Fruit fly (Drosophila melanogaster): ENCODE data around the gene CG9287.

CG9287 gene

dm6 chr2L:8672278-8672748 lies 7.3 kb downstream of the CG9287 start, which contains the start of gene Glt:
TSS of gene Glt (plus strand) at chr2L:8672698.
- no peak for TF ChIP-seq aop (GFP tag; IDR thresholded peaks at IDR 0.05)

- TF ChIP-seq jumu (GFP tag; optimal IDR thresholded peaks at IDR 0.05) (no peak), wek (GFP tag; optimal IDR thresholded peaks at IDR 0.05) (no peak), Awh (GFP tag; IDR thresholded peaks at IDR 0.05) (no peak), odd (GFP tag; optimal IDR thresholded peaks at IDR 0.05) (no peak), CG34376 (GFP tag; optimal IDR thresholded peaks at IDR 0.05) (no peak), CG4424 (GFP tag; optimal IDR thresholded peaks at IDR 0.05) (no peak), CG11504 (tag; optimal IDR thresholded peaks at IDR 0.05) (no peak), al (GFP tag; IDR thresholded peaks at IDR 0.05) (no peak), crc (GFP tag; optimal IDR thresholded peaks at IDR 0.05) (no peak), lola (GFP tag; optimal IDR thresholded peaks at IDR 0.05) (no peak), B-H1 (GFP tag; IDR thresholded peaks at IDR 0.05) (no peak), CG11723 (GFP tag; optimal IDR thresholded peaks at IDR 0.05) (no peak), chinmo (GFP tag; IDR thresholded peaks at IDR 0.05; ENCODE audit: partially characterized antibody) (no peak), CG7556 (GFP tag; optimal IDR thresholded peaks at IDR 0.05) (no peak), mld (GFP tag; IDR thresholded peaks at IDR 0.05; ENCODE audit: partially characterized antibody) (no peak)
These were observed 20.1 kb downstream of the CG9287 start for dm6 chr2L:8659549-8659948.

DNA sequence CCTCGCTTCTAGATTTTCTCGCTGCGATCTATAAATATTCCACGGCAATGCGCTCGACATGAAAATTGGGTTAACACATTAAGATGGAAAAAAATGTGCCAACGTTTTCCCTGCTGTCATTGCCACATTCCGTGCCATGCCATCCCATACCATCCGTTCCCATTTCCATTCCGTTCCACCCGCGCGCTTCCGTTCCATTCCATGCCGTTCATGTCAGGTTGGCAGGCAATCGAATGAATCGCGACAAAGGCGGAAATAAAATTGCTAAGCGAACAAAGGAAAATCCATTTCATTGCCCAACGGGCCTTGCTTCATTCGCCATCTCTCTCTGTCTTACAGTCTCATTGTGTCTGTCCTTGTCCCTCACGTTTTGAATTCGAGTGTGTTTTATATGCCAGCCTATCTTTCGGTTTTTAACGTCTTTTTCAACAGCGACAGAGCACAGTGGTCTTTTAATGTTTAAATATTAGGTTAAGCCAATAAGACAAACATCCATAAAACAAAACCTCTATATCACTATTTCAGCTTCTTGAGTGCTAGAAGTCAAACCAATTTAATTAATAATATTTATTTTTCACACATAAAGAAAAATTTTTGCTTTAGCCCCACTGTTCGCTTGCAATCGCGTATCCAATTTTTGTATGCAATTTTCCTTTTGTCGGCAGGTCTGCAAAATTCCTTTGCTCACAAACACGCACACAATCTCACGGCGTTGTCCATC lies 45.8 kb downstream of the CG9287 start:
- peak; percentile 10 for TF ChIP-seq CG7556 (GFP tag; optimal IDR thresholded peaks at IDR 0.05)
- TF ChIP-seq CG12659 (GFP tag; optimal IDR thresholded peaks at IDR 0.05): peak; percentile 18
- TF ChIP-seq sens (GFP tag): peak; percentile 37
- peak; percentile 3 for TF ChIP-seq Xbp1 (GFP tag; optimal IDR thresholded peaks at IDR 0.05)
- TF ChIP-seq tgo (GFP tag; IDR thresholded peaks at IDR 0.05): 0 out of 3 replicates have a peak, but pooled peaks have one; percentile 19
- peak; percentile 36 for TF ChIP-seq CG12391 (tag; optimal IDR thresholded peaks at IDR 0.05)
- TF ChIP-seq esg (GFP tag; conservative IDR thresholded peaks at IDR 0.05): peak; percentile 14; the same call in 1 of the 2 replicates
- TF ChIP-seq Dad (GFP tag; optimal IDR thresholded peaks at IDR 0.05): no peak
- peak; percentile 1 for TF ChIP-seq Hr3 (GFP tag; optimal IDR thresholded peaks at IDR 0.05)
- no peak for TF ChIP-seq CG2199 (GFP tag; IDR thresholded peaks at IDR 0.05)
- no peak for TF ChIP-seq hb (GFP tag; IDR thresholded peaks at IDR 0.05; ENCODE audit: partially characterized antibody)
- no peak for TF ChIP-seq CG31365 (tag; optimal IDR thresholded peaks at IDR 0.05)
- peak; percentile 2 for TF ChIP-seq fd96Cb (tag; optimal IDR thresholded peaks at IDR 0.05)
- TF ChIP-seq maf-S (GFP tag; optimal IDR thresholded peaks at IDR 0.05): no peak
- TF ChIP-seq Max (GFP tag; optimal IDR thresholded peaks at IDR 0.05): no peak
- peak; percentile 46 for TF ChIP-seq Ptx1 (GFP tag; IDR thresholded peaks at IDR 0.05)
- TF ChIP-seq crol (GFP tag; IDR thresholded peaks at IDR 0.05): no peak
- TF ChIP-seq ttk (GFP tag; IDR thresholded peaks at IDR 0.05): peak; percentile 36; the same call in 1 of the 2 replicates
- no peak for TF ChIP-seq CkIIα-i1 (GFP tag; IDR thresholded peaks at IDR 0.05)
- TF ChIP-seq salm (tag; optimal IDR thresholded peaks at IDR 0.05): no peak
- no peak for TF ChIP-seq CG30020 (tag; optimal IDR thresholded peaks at IDR 0.05)
- TF ChIP-seq CG33557 (GFP tag; optimal IDR thresholded peaks at IDR 0.05): no peak
- no peak for TF ChIP-seq usp (GFP tag; optimal IDR thresholded peaks at IDR 0.05)
- peak; percentile 50 for TF ChIP-seq CG7839 (tag; optimal IDR thresholded peaks at IDR 0.05)
- no peak for TF ChIP-seq Usf (GFP tag; optimal IDR thresholded peaks at IDR 0.05)
- TF ChIP-seq gro (GFP tag; optimal IDR thresholded peaks at IDR 0.05): no peak
- peak; percentile 52 for TF ChIP-seq dmrt99B (tag; optimal IDR thresholded peaks at IDR 0.05)
- TF ChIP-seq CG1647 (GFP tag; optimal IDR thresholded peaks at IDR 0.05): no peak
- no peak for TF ChIP-seq ssp (GFP tag; IDR thresholded peaks at IDR 0.05)
- no peak for TF ChIP-seq CG6272 (GFP tag; IDR thresholded peaks at IDR 0.05)
- peak; percentile 68 for TF ChIP-seq Ets97D (GFP tag; optimal IDR thresholded peaks at IDR 0.05)
- TF ChIP-seq Stat92E (GFP tag; optimal IDR thresholded peaks at IDR 0.05): no peak

Measured in whole organism, embryonic.